Fruit fly (Drosophila melanogaster) whole organism, embryonic: ENCODE data around the gene RASSF8.
A peak's percentile ranks its signal among the peaks of the same experiment; 100 is the strongest.

Experiments used
- Antp ChIP-seq: fragments of 200-800 bp; sonication (Bioruptor generic); optimal IDR thresholded peaks from 3 replicates; lab custom pipeline; 2016; ENCODE audit warnings: missing biosample characterization, missing genetic modification characterization
- B-H1 ChIP-seq: fragments of 200-800 bp; sonication (Bioruptor generic); IDR thresholded peaks from 3 replicates; pipeline ENCODE4 v1.3.6; 2022; ENCODE audit warnings: missing biosample characterization, missing genetic modification characterization
- C15 ChIP-seq: fragments of 200-800 bp; sonication (Bioruptor generic); IDR thresholded peaks from 3 replicates; pipeline ENCODE4 v1.3.6; 2022; ENCODE audit warnings: missing biosample characterization, missing genetic modification characterization
- CG10654 ChIP-seq: fragments of 200-800 bp; sonication (Bioruptor generic); optimal IDR thresholded peaks from 2 replicates; lab custom pipeline; 2016; ENCODE audit warnings: missing biosample characterization, missing genetic modification characterization
- CG12219 ChIP-seq: fragments of 200-800 bp; sonication (Bioruptor generic); optimal IDR thresholded peaks from 3 replicates; lab custom pipeline; 2018; ENCODE audit warnings: missing biosample characterization, mild to moderate bottlenecking, missing genetic modification characterization
- CG13894 ChIP-seq: fragments of 200-800 bp; sonication (Bioruptor generic); optimal IDR thresholded peaks from 3 replicates; lab custom pipeline; 2018; ENCODE audit warnings: missing biosample characterization, mild to moderate bottlenecking, missing genetic modification characterization, moderate library complexity
- CG14441 ChIP-seq: fragments of 200-800 bp; sonication (Bioruptor generic); IDR thresholded peaks from 2 replicates; pipeline ENCODE4 v1.3.6; 2022; ENCODE audit warnings: missing biosample characterization, missing genetic modification characterization
- CG17328 ChIP-seq: fragments of 200-800 bp; sonication (Bioruptor generic); IDR thresholded peaks from 2 replicates; pipeline ENCODE4 v1.3.6; 2022; ENCODE audit warnings: missing biosample characterization, missing genetic modification characterization
- CG17912 ChIP-seq: fragments of 200-800 bp; sonication (Bioruptor generic); optimal IDR thresholded peaks from 2 replicates; lab custom pipeline; 2018; ENCODE audit warnings: missing biosample characterization, mild to moderate bottlenecking, missing genetic modification characterization
- CG18764 ChIP-seq: fragments of 200-800 bp; sonication (Bioruptor generic); optimal IDR thresholded peaks from 3 replicates; lab custom pipeline; 2016; ENCODE audit warnings: missing biosample characterization, missing genetic modification characterization
- CG2129 ChIP-seq: fragments of 200-800 bp; sonication (Bioruptor generic); IDR thresholded peaks from 2 replicates; pipeline ENCODE4 v1.3.6; 2022; ENCODE audit warnings: missing biosample characterization, missing genetic modification characterization; ENCODE audit not compliant: partially characterized antibody
- CG5953 ChIP-seq: fragments of 200-800 bp; sonication (Bioruptor generic); IDR thresholded peaks from 2 replicates; pipeline ENCODE4 v1.3.6; 2022; ENCODE audit warnings: missing biosample characterization, missing genetic modification characterization
- CG6791 ChIP-seq: fragments of 200-800 bp; sonication (Bioruptor generic); IDR thresholded peaks from 3 replicates; pipeline ENCODE4 v1.3.6; 2022; ENCODE audit warnings: missing biosample characterization, missing genetic modification characterization; ENCODE audit not compliant: partially characterized antibody
- CG6854 ChIP-seq: fragments of 200-800 bp; sonication (Bioruptor generic); optimal IDR thresholded peaks from 3 replicates; lab custom pipeline; 2017; ENCODE audit warnings: missing biosample characterization, mild to moderate bottlenecking, missing genetic modification characterization
- CG7357 ChIP-seq: fragments of 200-800 bp; sonication (Bioruptor generic); IDR thresholded peaks from 3 replicates; pipeline ENCODE4 v1.3.6; 2022; ENCODE audit warnings: missing biosample characterization, missing genetic modification characterization
- CG7556 ChIP-seq: fragments of 200-800 bp; sonication (Bioruptor generic); optimal IDR thresholded peaks from 2 replicates; lab custom pipeline; 2017; ENCODE audit warnings: missing biosample characterization, mild to moderate bottlenecking, missing genetic modification characterization
- CG8388 ChIP-seq: fragments of 200-800 bp; sonication (Bioruptor generic); optimal IDR thresholded peaks from 2 replicates; lab custom pipeline; 2019; ENCODE audit warnings: missing biosample characterization, mild to moderate bottlenecking, missing genetic modification characterization, moderate library complexity
- CG9727 ChIP-seq: fragments of 200-800 bp; sonication (Bioruptor generic); optimal IDR thresholded peaks from 3 replicates; lab custom pipeline; 2017; ENCODE audit warnings: missing biosample characterization, mild to moderate bottlenecking, missing genetic modification characterization
- CHES-1-like ChIP-seq: fragments of 200-800 bp; sonication (Bioruptor generic); optimal IDR thresholded peaks from 2 replicates; lab custom pipeline; 2016; ENCODE audit warnings: missing biosample characterization, missing genetic modification characterization
- Dad ChIP-seq: fragments of 200-800 bp; sonication (Bioruptor generic); optimal IDR thresholded peaks from 3 replicates; lab custom pipeline; 2016; ENCODE audit warnings: missing biosample characterization, missing genetic modification characterization
- Deaf1 ChIP-seq: fragments of 200-800 bp; optimal IDR thresholded peaks from 3 replicates; lab custom pipeline; 2019; ENCODE audit warnings: missing biosample characterization, mild to moderate bottlenecking, missing genetic modification characterization, moderate library complexity
- Dip3 ChIP-seq: fragments of 200-800 bp; sonication (Bioruptor generic); optimal IDR thresholded peaks from 3 replicates; lab custom pipeline; 2016; ENCODE audit warnings: missing biosample characterization, missing genetic modification characterization
- Doc3 ChIP-seq: fragments of 200-800 bp; sonication (Bioruptor generic); IDR thresholded peaks from 3 replicates; pipeline ENCODE4 v1.3.6; 2022; ENCODE audit warnings: missing biosample characterization, missing genetic modification characterization; ENCODE audit not compliant: partially characterized antibody
- Dref ChIP-seq: fragments of 200-800 bp; sonication (Bioruptor generic); IDR thresholded peaks from 2 replicates; pipeline ENCODE4 v1.3.6; 2022; ENCODE audit warnings: missing biosample characterization, missing genetic modification characterization
- Hr51 ChIP-seq, 2 experiments: fragments of 200-800 bp; sonication (Bioruptor generic); optimal IDR thresholded peaks; 2 replicates in 1 of 2; 3 replicates in 1 of 2; lab custom pipeline; 2016 to 2018; ENCODE audit warnings: missing biosample characterization in 2 of 2, missing genetic modification characterization in 2 of 2, mild to moderate bottlenecking in 1 of 2, moderate library complexity in 1 of 2
- Lhr ChIP-seq: fragments of 200-800 bp; sonication (Bioruptor generic); optimal IDR thresholded peaks from 3 replicates; lab custom pipeline; 2017; ENCODE audit warnings: mild to moderate bottlenecking, missing biosample characterization, missing genetic modification reagents, missing genetic modification characterization
- Lpt ChIP-seq: fragments of >200 bp; optimal IDR thresholded peaks from 2 replicates; lab custom pipeline; 2018; ENCODE audit warnings: missing biosample characterization, missing genetic modification characterization
- Oli ChIP-seq: fragments of 200-800 bp; sonication (Bioruptor generic); optimal IDR thresholded peaks from 2 replicates; lab custom pipeline; 2018; ENCODE audit warnings: missing biosample characterization, mild to moderate bottlenecking, missing genetic modification characterization, moderate library complexity
- Pdp1 ChIP-seq, 2 experiments: fragments of 200-800 bp; sonication (Bioruptor generic); optimal IDR thresholded peaks; 3 replicates each; lab custom pipeline; 2016; ENCODE audit warnings: missing biosample characterization in 2 of 2, missing genetic modification characterization in 2 of 2, mild to moderate bottlenecking in 1 of 2, moderate library complexity in 1 of 2
- Scr ChIP-seq: fragments of 200-800 bp; sonication (Bioruptor generic); IDR thresholded peaks from 2 replicates; pipeline ENCODE4 v1.3.6; 2022; ENCODE audit warnings: missing biosample characterization, missing genetic modification characterization; ENCODE audit not compliant: partially characterized antibody
- Sry-δ ChIP-seq: fragments of 200-800 bp; sonication (Bioruptor generic); optimal IDR thresholded peaks from 2 replicates; lab custom pipeline; 2016; ENCODE audit warnings: missing biosample characterization, missing genetic modification characterization
- YL-1 ChIP-seq: fragments of 200-800 bp; sonication (Bioruptor generic); optimal IDR thresholded peaks from 3 replicates; lab custom pipeline; 2017; ENCODE audit warnings: missing biosample characterization, mild to moderate bottlenecking, missing genetic modification characterization
- chinmo ChIP-seq: fragments of 200-800 bp; sonication (Bioruptor generic); IDR thresholded peaks from 4 replicates; pipeline ENCODE4 v1.3.6; 2022; ENCODE audit warnings: missing biosample characterization, missing genetic modification characterization; ENCODE audit not compliant: partially characterized antibody
- croc ChIP-seq: fragments of 200-800 bp; sonication (Bioruptor generic); conservative IDR thresholded peaks from 3 replicates; pipeline ENCODE4 v1.3.6; 2022; ENCODE audit warnings: missing biosample characterization, missing genetic modification characterization
- fru ChIP-seq: fragments of >200 bp; optimal IDR thresholded peaks from 2 replicates; lab custom pipeline; 2017
- gcm2 ChIP-seq: fragments of 200-800 bp; sonication (Bioruptor generic); optimal IDR thresholded peaks from 2 replicates; lab custom pipeline; 2016; ENCODE audit warnings: missing biosample characterization, missing genetic modification characterization
- hbn ChIP-seq: fragments of 200-800 bp; sonication (Bioruptor generic); IDR thresholded peaks from 2 replicates; pipeline ENCODE4 v1.3.6; 2022; ENCODE audit warnings: missing biosample characterization, missing genetic modification characterization; ENCODE audit not compliant: partially characterized antibody
- hkb ChIP-seq, 2 experiments: fragments of 200-800 bp in 1 of 2; fragments of >200 bp in 1 of 2; sonication (Bioruptor generic) in 1 of 2; IDR thresholded peaks in 1 of 2; optimal IDR thresholded peaks in 1 of 2; 2 replicates each; pipeline versions ENCODE4 v1.3.6 to Lab custom; 2017 to 2022; ENCODE audit warnings: missing biosample characterization in 1 of 2, missing genetic modification characterization in 1 of 2
- lab ChIP-seq: fragments of 200-800 bp; sonication (Bioruptor generic); optimal IDR thresholded peaks from 3 replicates; lab custom pipeline; 2017; ENCODE audit warnings: missing biosample characterization, missing genetic modification characterization, mild to moderate bottlenecking, moderate library complexity, missing genetic modification reagents
- luna ChIP-seq: fragments of 200-800 bp; sonication (Bioruptor generic); optimal IDR thresholded peaks from 2 replicates; lab custom pipeline; 2016; ENCODE audit warnings: missing biosample characterization, missing genetic modification characterization
- nau ChIP-seq: fragments of 200-800 bp; sonication (Bioruptor generic); optimal IDR thresholded peaks from 3 replicates; lab custom pipeline; 2017; ENCODE audit warnings: missing biosample characterization, mild to moderate bottlenecking, missing genetic modification characterization, missing genetic modification reagents
- phol ChIP-seq: fragments of 200-800 bp; sonication (Bioruptor generic); optimal IDR thresholded peaks from 3 replicates; lab custom pipeline; 2018; ENCODE audit warnings: missing biosample characterization, mild to moderate bottlenecking, missing genetic modification characterization, moderate library complexity
- pnt ChIP-seq: fragments of 200-800 bp; sonication (Bioruptor generic); optimal IDR thresholded peaks from 3 replicates; lab custom pipeline; 2016; ENCODE audit warnings: missing biosample characterization, missing genetic modification characterization
- prd ChIP-seq, 3 experiments: fragments of >200 bp in 2 of 3; fragments of 200-800 bp in 1 of 3; sonication (Bioruptor generic) in 1 of 3; optimal IDR thresholded peaks in 2 of 3; IDR thresholded peaks in 1 of 3; 2 replicates in 2 of 3; 3 replicates in 1 of 3; pipeline versions ENCODE4 v1.3.6 to Lab custom; 2017 to 2022; ENCODE audit warnings: missing biosample characterization in 1 of 3, missing genetic modification characterization in 1 of 3
- sens ChIP-seq: fragments of 200-800 bp; sonication (Bioruptor generic); peaks from one replicate; lab custom pipeline; 2016; ENCODE audit warnings: missing biosample characterization, missing genetic modification characterization
- slp2 ChIP-seq: fragments of 200-800 bp; sonication (Bioruptor generic); optimal IDR thresholded peaks from 2 replicates; lab custom pipeline; 2016; ENCODE audit warnings: missing biosample characterization, missing genetic modification characterization
- wor ChIP-seq: fragments of 200-800 bp; sonication (Bioruptor generic); IDR thresholded peaks from 2 replicates; pipeline ENCODE4 v1.3.6; 2022; ENCODE audit warnings: missing biosample characterization, missing genetic modification characterization
- zf30C ChIP-seq: fragments of 200-800 bp; sonication (Bioruptor generic); optimal IDR thresholded peaks from 3 replicates; lab custom pipeline; 2018; ENCODE audit warnings: missing biosample characterization, mild to moderate bottlenecking, missing genetic modification characterization

Gene RASSF8

dm6 chr3R:25646882-25647518, 14.6 kb upstream of the RASSF8 start (continued):
- TF ChIP-seq phol (tag; lab: Kevin White, UChicago) = peak; percentile 95
- peak; percentile 95 for TF ChIP-seq lab (GFP tag; lab: Kevin White, UChicago)
- peak; percentile 96 for TF ChIP-seq Dad (GFP tag; lab: Kevin White, UChicago)
- TF ChIP-seq CG18764 = peak; percentile 87
- peak; percentile 96 for TF ChIP-seq pnt
- TF ChIP-seq B-H1 (GFP tag; lab: Robert Waterston, UW) = peak; percentile 72; the same call in 2 of the 3 replicates
- TF ChIP-seq YL-1 (GFP tag; lab: Kevin White, UChicago) = peak; percentile 51
- TF ChIP-seq luna (GFP tag; lab: Kevin White, UChicago) = peak; percentile 87
- TF ChIP-seq CG17328 (GFP tag; lab: Robert Waterston, UW) = peak; percentile 90
- peak; percentile 84 for TF ChIP-seq gcm2 (GFP tag; lab: Kevin White, UChicago)
- peak; percentile 95 for TF ChIP-seq Dip3 (GFP tag; lab: Kevin White, UChicago)
- TF ChIP-seq CG10654 (GFP tag; lab: Kevin White, UChicago) = peak; percentile 92
- peak; percentile 68; the same call in 1 of the 3 replicates for TF ChIP-seq CG6791 (GFP tag; lab: Robert Waterston, UW)
- peak; percentile 84 for TF ChIP-seq CG13894 (tag; lab: Kevin White, UChicago)
- no peak for TF ChIP-seq Lpt
- peak; percentile 91 for TF ChIP-seq CG7556
- peak; percentile 81; the same call in 1 of the 2 replicates for TF ChIP-seq wor (GFP tag; lab: Robert Waterston, UW)
- TF ChIP-seq CG12219 = peak; percentile 84
- TF ChIP-seq chinmo (GFP tag; lab: Robert Waterston, UW) = peak; percentile 70; the same call in 1 of the 4 replicates
- TF ChIP-seq Dref (GFP tag; lab: Robert Waterston, UW) = peak; percentile 47
- peak; percentile 83 for TF ChIP-seq CG8388
- TF ChIP-seq Scr (GFP tag; lab: Robert Waterston, UW) = peak; percentile 96
- TF ChIP-seq Sry-δ (GFP tag; lab: Kevin White, UChicago) = peak; percentile 99
- TF ChIP-seq CG7357 (GFP tag; lab: Robert Waterston, UW) = peak; percentile 84
- TF ChIP-seq prd (optimal IDR thresholded peaks at IDR 0.05; lab: Kevin White, UChicago) = no peak
- peak; percentile 96 for TF ChIP-seq prd (GFP tag; IDR thresholded peaks at IDR 0.05; lab: Robert Waterston, UW)
- TF ChIP-seq hkb (optimal IDR thresholded peaks at IDR 0.05; lab: Kevin White, UChicago) = peak; percentile 71
- TF ChIP-seq hkb (GFP tag; IDR thresholded peaks at IDR 0.05; lab: Robert Waterston, UW) = peak; percentile 84
- peak; percentile 92 for TF ChIP-seq CG2129 (GFP tag; lab: Robert Waterston, UW)
- TF ChIP-seq nau (GFP tag; lab: Kevin White, UChicago) = peak; percentile 88
- peak; percentile 81 for TF ChIP-seq croc
- TF ChIP-seq sens (GFP tag; lab: Kevin White, UChicago) = peak; percentile 99
- TF ChIP-seq Doc3 (GFP tag; lab: Robert Waterston, UW) = peak; percentile 96
- TF ChIP-seq CG6854 (GFP tag; lab: Kevin White, UChicago) = peak; percentile 65
- peak; percentile 97 for TF ChIP-seq Antp (GFP tag; lab: Kevin White, UChicago)
- peak; percentile 95 for TF ChIP-seq slp2 (GFP tag; lab: Kevin White, UChicago)
- TF ChIP-seq Pdp1 (GFP tag; optimal IDR thresholded peaks at IDR 0.05; lab: Kevin White, UChicago) = peak; percentile 87 to 96
- peak; percentile 88 for TF ChIP-seq CG14441 (GFP tag; lab: Robert Waterston, UW)
- peak; percentile 97 for TF ChIP-seq CHES-1-like (GFP tag; lab: Kevin White, UChicago)
- no peak for TF ChIP-seq zf30C (GFP tag; lab: Kevin White, UChicago)
- TF ChIP-seq CG17912 (GFP tag; lab: Kevin White, UChicago) = peak; percentile 79
- peak; percentile 93 for TF ChIP-seq Lhr
- peak; percentile 83 for TF ChIP-seq CG5953 (GFP tag; lab: Robert Waterston, UW)
- peak; percentile 87 for TF ChIP-seq Oli (tag; lab: Kevin White, UChicago)
- TF ChIP-seq hbn = peak; percentile 87
- peak; percentile 92 for TF ChIP-seq CG9727 (GFP tag; lab: Kevin White, UChicago)
- no peak for TF ChIP-seq fru
- TF ChIP-seq C15 (GFP tag; lab: Robert Waterston, UW) = peak; percentile 77; the same call in 2 of the 3 replicates
- TF ChIP-seq Hr51 (GFP tag; optimal IDR thresholded peaks at IDR 0.05; lab: Kevin White, UChicago) = peak; percentile 87 to 97
- TF ChIP-seq Deaf1 (tag; lab: Kevin White, UChicago) = peak; percentile 89
